Worm (Caenorhabditis elegans) whole organism, L4 larva: ENCODE results near the gene C08E3.14.

Experiments used
- Y5F2A.4 ChIP-seq: fragments of 200-800 bp; sonication (Bioruptor generic); optimal IDR thresholded peaks from 2 replicates; lab custom pipeline; 2018; ENCODE audit warnings: mild to moderate bottlenecking, missing genetic modification characterization, missing compliant biosample characterization
- ZK546.5 ChIP-seq, 2 experiments: sonication (generic microtip); optimal IDR thresholded peaks; 2 replicates each; lab custom pipeline; 2017; ENCODE audit warnings: missing biosample characterization in 2 of 2, missing genetic modification characterization in 2 of 2
- cey-2 ChIP-seq: sonication (generic microtip); optimal IDR thresholded peaks from 3 replicates; lab custom pipeline; 2017; ENCODE audit warnings: missing genetic modification characterization, mild to moderate bottlenecking, missing compliant biosample characterization, antibody characterized with exemption, borderline replicate concordance; ENCODE audit not compliant: insufficient read depth
- lin-15B ChIP-seq: fragments of 150-350 bp; sonication (generic microtip); optimal IDR thresholded peaks from 3 replicates; lab custom pipeline; 2014; ENCODE audit warnings: missing biosample characterization, missing genetic modification characterization
- nhr-11 ChIP-seq: fragments of 150-350 bp; optimal IDR thresholded peaks from 2 replicates; lab custom pipeline; 2014; ENCODE audit warnings: missing biosample characterization, missing genetic modification characterization
- nhr-77 ChIP-seq: fragments of 150-350 bp; optimal IDR thresholded peaks from 2 replicates; lab custom pipeline; 2014; ENCODE audit warnings: missing biosample characterization, missing genetic modification characterization
- pqm-1 ChIP-seq: sonication (generic microtip); optimal IDR thresholded peaks from 2 replicates; lab custom pipeline; 2017; ENCODE audit warnings: missing biosample characterization, missing genetic modification characterization

- TF ChIP-seq nhr-11 (tag; lab: Kevin White, UChicago) (no peak), lin-15B (tag; lab: Kevin White, UChicago) (no peak), pqm-1 (tag; lab: Kevin White, UChicago) (no peak), ZK546.5 (tag; optimal IDR thresholded peaks at IDR 0.05; lab: Kevin White, UChicago) (no peak), nhr-77 (no peak), cey-2 (no peak), Y5F2A.4 (GFP tag; lab: Kevin White, UChicago) (no peak)
These were observed 43.1 kb downstream of the C08E3.14 start, which contains the start of gene srw-97 for ce11 chrII:1668913-1669312.
